Fruit fly (Drosophila melanogaster) whole organism, embryonic: ENCODE results near the gene CG2839.

ENCODE experiments used
- B-H1 ChIP-seq: fragments of 200-800 bp; sonication (Bioruptor generic); IDR thresholded peaks from 3 replicates; pipeline ENCODE4 v1.3.6; 2022; ENCODE audit warnings: missing biosample characterization, missing genetic modification characterization
- B-H2 ChIP-seq: fragments of 200-800 bp; sonication (Bioruptor generic); optimal IDR thresholded peaks from 2 replicates; lab custom pipeline; 2018; ENCODE audit warnings: missing biosample characterization, mild to moderate bottlenecking, missing genetic modification characterization
- Bteb2 ChIP-seq: fragments of 200-800 bp; sonication (Bioruptor generic); optimal IDR thresholded peaks from 2 replicates; lab custom pipeline; 2016; ENCODE audit warnings: missing biosample characterization, missing genetic modification characterization
- CG10543 ChIP-seq: fragments of 200-800 bp; sonication (Bioruptor generic); optimal IDR thresholded peaks from 3 replicates; lab custom pipeline; 2017; ENCODE audit warnings: missing biosample characterization, mild to moderate bottlenecking, missing genetic modification characterization, moderate library complexity
- CG11093 ChIP-seq: fragments of 200-800 bp; sonication (Bioruptor generic); IDR thresholded peaks from 3 replicates; pipeline ENCODE4 v1.3.6; 2022; ENCODE audit warnings: missing biosample characterization, missing genetic modification characterization
- CG11247 ChIP-seq: fragments of 200-800 bp; sonication (Bioruptor generic); IDR thresholded peaks from 2 replicates; pipeline ENCODE4 v1.3.6; 2022; ENCODE audit warnings: missing biosample characterization, missing genetic modification characterization
- CG12071 ChIP-seq: fragments of 200-800 bp; sonication (Bioruptor generic); optimal IDR thresholded peaks from 3 replicates; lab custom pipeline; 2018; ENCODE audit warnings: missing biosample characterization, mild to moderate bottlenecking, missing genetic modification characterization
- CG15514 ChIP-seq: fragments of 200-800 bp; sonication (Bioruptor generic); optimal IDR thresholded peaks from 3 replicates; lab custom pipeline; 2017; ENCODE audit warnings: missing biosample characterization, missing genetic modification characterization, mild to moderate bottlenecking, moderate library complexity, missing genetic modification reagents
- CG15696 ChIP-seq: fragments of 200-800 bp; sonication (Bioruptor generic); optimal IDR thresholded peaks from 2 replicates; lab custom pipeline; 2019; ENCODE audit warnings: missing biosample characterization, mild to moderate bottlenecking, missing genetic modification characterization, moderate library complexity
- CG16863 ChIP-seq: fragments of 200-800 bp; sonication (Bioruptor generic); optimal IDR thresholded peaks from 3 replicates; lab custom pipeline; 2016; ENCODE audit warnings: missing biosample characterization, missing genetic modification characterization
- CG17186 ChIP-seq: fragments of 200-800 bp; sonication (Bioruptor generic); optimal IDR thresholded peaks from 3 replicates; lab custom pipeline; 2017; ENCODE audit warnings: missing biosample characterization, missing genetic modification reagents, missing genetic modification characterization
- CG18011 ChIP-seq: fragments of 200-800 bp; sonication (Bioruptor generic); optimal IDR thresholded peaks from 2 replicates; lab custom pipeline; 2017; ENCODE audit warnings: missing biosample characterization, missing genetic modification characterization, mild to moderate bottlenecking, moderate library complexity, missing genotype
- CG18262 ChIP-seq: fragments of 200-800 bp; optimal IDR thresholded peaks from 3 replicates; lab custom pipeline; 2019; ENCODE audit warnings: missing biosample characterization, mild to moderate bottlenecking, missing genetic modification characterization, moderate library complexity
- CG1832 ChIP-seq: fragments of 200-800 bp; sonication (Bioruptor generic); optimal IDR thresholded peaks from 2 replicates; lab custom pipeline; 2017; ENCODE audit warnings: missing biosample characterization, mild to moderate bottlenecking, missing genetic modification characterization, inconsistent platforms
- CG31224 ChIP-seq: fragments of 200-800 bp; sonication (Bioruptor generic); IDR thresholded peaks from 2 replicates; pipeline ENCODE4 v1.3.6; 2022; ENCODE audit warnings: missing biosample characterization, missing genetic modification characterization
- CG33213 ChIP-seq: fragments of 200-800 bp; sonication (Bioruptor generic); optimal IDR thresholded peaks from 3 replicates; lab custom pipeline; 2016; ENCODE audit warnings: missing biosample characterization, missing genetic modification characterization
- CG43689 ChIP-seq: fragments of 200-800 bp; sonication (Bioruptor generic); IDR thresholded peaks from 2 replicates; pipeline ENCODE4 v1.3.6; 2022; ENCODE audit warnings: missing biosample characterization, missing genetic modification characterization
- CG4820 ChIP-seq: fragments of 200-800 bp; sonication (Bioruptor generic); optimal IDR thresholded peaks from 3 replicates; lab custom pipeline; 2016; ENCODE audit warnings: missing biosample characterization, missing genetic modification characterization
- CG5180 ChIP-seq: fragments of 200-800 bp; sonication (Bioruptor generic); optimal IDR thresholded peaks from 3 replicates; lab custom pipeline; 2017; ENCODE audit warnings: missing biosample characterization, missing genetic modification characterization, mild to moderate bottlenecking, moderate library complexity, missing genetic modification reagents
- CG6689 ChIP-seq: fragments of 200-800 bp; sonication (Bioruptor generic); IDR thresholded peaks from 2 replicates; pipeline ENCODE4 v1.3.6; 2022; ENCODE audit warnings: missing biosample characterization, missing genetic modification characterization
- CG9215 ChIP-seq: fragments of 200-800 bp; sonication (Bioruptor generic); IDR thresholded peaks from 2 replicates; pipeline ENCODE4 v1.3.6; 2022; ENCODE audit warnings: missing biosample characterization, missing genetic modification characterization
- CG9609 ChIP-seq: fragments of 200-800 bp; sonication (Bioruptor generic); optimal IDR thresholded peaks from 3 replicates; lab custom pipeline; 2016; ENCODE audit warnings: missing biosample characterization, missing genetic modification characterization
- Dad ChIP-seq: fragments of 200-800 bp; sonication (Bioruptor generic); optimal IDR thresholded peaks from 3 replicates; lab custom pipeline; 2016; ENCODE audit warnings: missing biosample characterization, missing genetic modification characterization
- Deaf1 ChIP-seq: fragments of 200-800 bp; optimal IDR thresholded peaks from 3 replicates; lab custom pipeline; 2019; ENCODE audit warnings: missing biosample characterization, mild to moderate bottlenecking, missing genetic modification characterization, moderate library complexity
- Dip3 ChIP-seq: fragments of 200-800 bp; sonication (Bioruptor generic); optimal IDR thresholded peaks from 3 replicates; lab custom pipeline; 2016; ENCODE audit warnings: missing biosample characterization, missing genetic modification characterization
- Drgx ChIP-seq: fragments of 200-800 bp; sonication (Bioruptor generic); IDR thresholded peaks from 2 replicates; pipeline ENCODE4 v1.3.6; 2022; ENCODE audit warnings: missing biosample characterization, missing genetic modification characterization
- ERR ChIP-seq: fragments of 200-800 bp; sonication (Bioruptor generic); optimal IDR thresholded peaks from 2 replicates; lab custom pipeline; 2016; ENCODE audit warnings: missing biosample characterization, missing genetic modification characterization
- Elba2 ChIP-seq: fragments of 200-800 bp; sonication (Bioruptor generic); optimal IDR thresholded peaks from 3 replicates; lab custom pipeline; 2016; ENCODE audit warnings: missing biosample characterization, missing genetic modification characterization
- HLH54F ChIP-seq: fragments of 200-800 bp; sonication (Bioruptor generic); optimal IDR thresholded peaks from 3 replicates; lab custom pipeline; 2016; ENCODE audit warnings: missing biosample characterization, missing genetic modification characterization
- Hmx ChIP-seq: fragments of 200-800 bp; sonication (Bioruptor generic); optimal IDR thresholded peaks from 2 replicates; lab custom pipeline; 2016; ENCODE audit warnings: missing biosample characterization, missing genetic modification characterization
- Hr3 ChIP-seq: fragments of 200-800 bp; sonication (Bioruptor generic); optimal IDR thresholded peaks from 3 replicates; lab custom pipeline; 2016; ENCODE audit warnings: missing biosample characterization, missing genetic modification characterization
- Jarid2 ChIP-seq: fragments of 200-800 bp; sonication (Bioruptor generic); optimal IDR thresholded peaks from 3 replicates; lab custom pipeline; 2017; ENCODE audit warnings: mild to moderate bottlenecking, missing biosample characterization, missing genetic modification reagents, missing genetic modification characterization
- Mad ChIP-seq: fragments of 200-800 bp; sonication (Bioruptor generic); optimal IDR thresholded peaks from 2 replicates; lab custom pipeline; 2016; ENCODE audit warnings: missing biosample characterization, missing genetic modification characterization
- Mes4 ChIP-seq: fragments of 200-800 bp; sonication (Bioruptor generic); optimal IDR thresholded peaks from 2 replicates; lab custom pipeline; 2016; ENCODE audit warnings: missing biosample characterization, missing genetic modification characterization
- Side ChIP-seq: fragments of 200-800 bp; sonication (Bioruptor generic); optimal IDR thresholded peaks from 2 replicates; lab custom pipeline; 2016; ENCODE audit warnings: missing biosample characterization, missing genetic modification characterization
- Tbp ChIP-seq: fragments of >200 bp; optimal IDR thresholded peaks from 2 replicates; lab custom pipeline; 2018; ENCODE audit warnings: missing biosample characterization, missing genetic modification characterization
- YL-1 ChIP-seq: fragments of 200-800 bp; sonication (Bioruptor generic); optimal IDR thresholded peaks from 3 replicates; lab custom pipeline; 2017; ENCODE audit warnings: missing biosample characterization, mild to moderate bottlenecking, missing genetic modification characterization
- amos ChIP-seq: fragments of 200-800 bp; sonication (Bioruptor generic); IDR thresholded peaks from 2 replicates; pipeline ENCODE4 v1.3.6; 2022; ENCODE audit warnings: missing biosample characterization, missing genetic modification characterization; ENCODE audit not compliant: partially characterized antibody
- croc ChIP-seq: fragments of 200-800 bp; sonication (Bioruptor generic); conservative IDR thresholded peaks from 3 replicates; pipeline ENCODE4 v1.3.6; 2022; ENCODE audit warnings: missing biosample characterization, missing genetic modification characterization
- disco-r ChIP-seq: fragments of 200-800 bp; sonication (Bioruptor generic); optimal IDR thresholded peaks from 2 replicates; lab custom pipeline; 2016; ENCODE audit warnings: missing biosample characterization, missing genetic modification characterization
- gcm2 ChIP-seq: fragments of 200-800 bp; sonication (Bioruptor generic); optimal IDR thresholded peaks from 2 replicates; lab custom pipeline; 2016; ENCODE audit warnings: missing biosample characterization, missing genetic modification characterization
- gem ChIP-seq: fragments of 200-800 bp; sonication (Bioruptor generic); optimal IDR thresholded peaks from 2 replicates; lab custom pipeline; 2019; ENCODE audit warnings: missing biosample characterization, mild to moderate bottlenecking, missing genetic modification characterization, moderate library complexity
- grn ChIP-seq: fragments of 200-800 bp; sonication (Bioruptor generic); optimal IDR thresholded peaks from 3 replicates; lab custom pipeline; 2017; ENCODE audit warnings: missing biosample characterization, missing genetic modification characterization
- ham ChIP-seq: fragments of 200-800 bp; sonication (Bioruptor generic); IDR thresholded peaks from 2 replicates; pipeline ENCODE4 v1.3.6; 2022; ENCODE audit warnings: missing biosample characterization, missing genetic modification characterization
- knrl ChIP-seq: fragments of 200-800 bp; sonication (Bioruptor generic); IDR thresholded peaks from 3 replicates; pipeline ENCODE4 v1.3.6; 2022; ENCODE audit warnings: missing biosample characterization, missing genetic modification characterization; ENCODE audit not compliant: partially characterized antibody
- lilli ChIP-seq: fragments of 200-800 bp; sonication (Bioruptor generic); optimal IDR thresholded peaks from 3 replicates; lab custom pipeline; 2016; ENCODE audit warnings: missing biosample characterization, missing genetic modification characterization
- nerfin-2 ChIP-seq: fragments of 200-800 bp; sonication (Bioruptor generic); IDR thresholded peaks from 2 replicates; pipeline ENCODE4 v1.3.6; 2022; ENCODE audit warnings: missing biosample characterization, missing genetic modification characterization; ENCODE audit not compliant: partially characterized antibody
- prd ChIP-seq, 3 experiments: fragments of >200 bp in 2 of 3; fragments of 200-800 bp in 1 of 3; sonication (Bioruptor generic) in 1 of 3; optimal IDR thresholded peaks in 2 of 3; IDR thresholded peaks in 1 of 3; 2 replicates in 2 of 3; 3 replicates in 1 of 3; pipeline versions ENCODE4 v1.3.6 to Lab custom; 2017 to 2022; ENCODE audit warnings: missing biosample characterization in 1 of 3, missing genetic modification characterization in 1 of 3
- pros ChIP-seq: fragments of 200-800 bp; sonication (Bioruptor generic); optimal IDR thresholded peaks from 3 replicates; lab custom pipeline; 2019; ENCODE audit warnings: missing biosample characterization, mild to moderate bottlenecking, missing genetic modification characterization, moderate library complexity
- sc ChIP-seq, 3 experiments: fragments of >200 bp in 2 of 3; fragments of 200-800 bp in 1 of 3; sonication (Bioruptor generic) in 1 of 3; optimal IDR thresholded peaks; 2 replicates in 2 of 3; 3 replicates in 1 of 3; lab custom pipeline; 2017; ENCODE audit warnings: mild to moderate bottlenecking in 1 of 3, missing biosample characterization in 1 of 3, missing genetic modification characterization in 1 of 3, missing genetic modification reagents in 1 of 3
- shn ChIP-seq: fragments of 200-800 bp; sonication (Bioruptor generic); optimal IDR thresholded peaks from 3 replicates; lab custom pipeline; 2016; ENCODE audit warnings: missing biosample characterization, missing genetic modification characterization

CG2839 gene

dm6 chr2L:606165-606564 lies 19.3 kb upstream of the CG2839 start (continued):
- TF ChIP-seq ERR (GFP tag; lab: Kevin White, UChicago): no peak
- TF ChIP-seq Side (GFP tag; lab: Kevin White, UChicago): no peak
- TF ChIP-seq Tbp (GFP tag; lab: Kevin White, UChicago): no peak
- no peak for TF ChIP-seq CG33213 (GFP tag; lab: Kevin White, UChicago)
- TF ChIP-seq knrl (GFP tag; lab: Robert Waterston, UW): no peak
- TF ChIP-seq shn: peak; percentile 12
- peak; percentile 31; the same call in 1 of the 3 replicates for TF ChIP-seq croc (GFP tag; lab: Robert Waterston, UW)
- no peak for TF ChIP-seq Deaf1 (tag; lab: Kevin White, UChicago)
- TF ChIP-seq Mes4 (GFP tag; lab: Kevin White, UChicago): peak; percentile 5
- no peak for TF ChIP-seq CG5180 (GFP tag; lab: Kevin White, UChicago)
- no peak for TF ChIP-seq HLH54F
- no peak for TF ChIP-seq grn
- TF ChIP-seq Hmx: no peak
- TF ChIP-seq CG10543: no peak
- TF ChIP-seq Dad: no peak
- TF ChIP-seq B-H2: no peak
- TF ChIP-seq gcm2 (GFP tag; lab: Kevin White, UChicago): no peak
- TF ChIP-seq CG15696 (tag; lab: Kevin White, UChicago): peak; percentile 70
- no peak for TF ChIP-seq CG18011 (GFP tag; lab: Kevin White, UChicago)
- TF ChIP-seq CG11093: no peak
- TF ChIP-seq ham: no peak
- TF ChIP-seq CG12071 (GFP tag; lab: Kevin White, UChicago): no peak
- no peak for TF ChIP-seq CG17186 (GFP tag; lab: Kevin White, UChicago)
- TF ChIP-seq amos (GFP tag; lab: Robert Waterston, UW): no peak
- no peak for TF ChIP-seq disco-r (GFP tag; lab: Kevin White, UChicago)
- no peak for TF ChIP-seq sc (optimal IDR thresholded peaks at IDR 0.05; lab: Kevin White, UChicago)
- peak; percentile 41 for TF ChIP-seq sc (GFP tag; optimal IDR thresholded peaks at IDR 0.05; lab: Kevin White, UChicago)
- no peak for TF ChIP-seq CG1832 (GFP tag; lab: Kevin White, UChicago)
- TF ChIP-seq B-H1 (GFP tag; lab: Robert Waterston, UW): no peak
- no peak for TF ChIP-seq nerfin-2 (GFP tag; lab: Robert Waterston, UW)
- peak; percentile 60 for TF ChIP-seq CG18262 (tag; lab: Kevin White, UChicago)
- TF ChIP-seq pros: no peak
- TF ChIP-seq CG11247 (GFP tag; lab: Robert Waterston, UW): no peak
- peak; percentile 11 for TF ChIP-seq Elba2 (GFP tag; lab: Kevin White, UChicago)
- TF ChIP-seq CG15514 (GFP tag; lab: Kevin White, UChicago): no peak
- no peak for TF ChIP-seq CG31224 (GFP tag; lab: Robert Waterston, UW)
- TF ChIP-seq CG16863 (GFP tag; lab: Kevin White, UChicago): no peak
- no peak for TF ChIP-seq Jarid2 (GFP tag; lab: Kevin White, UChicago)
- no peak for TF ChIP-seq Mad (GFP tag; lab: Kevin White, UChicago)
- TF ChIP-seq prd (optimal IDR thresholded peaks at IDR 0.05; lab: Kevin White, UChicago): no peak
- peak; percentile 89 for TF ChIP-seq prd (GFP tag; IDR thresholded peaks at IDR 0.05; lab: Robert Waterston, UW)
- TF ChIP-seq CG43689 (GFP tag; lab: Robert Waterston, UW): no peak
- peak; percentile 14 for TF ChIP-seq CG9609 (GFP tag; lab: Kevin White, UChicago)
- TF ChIP-seq CG6689: peak; percentile 42; the same call in 1 of the 2 replicates
- no peak for TF ChIP-seq YL-1
- no peak for TF ChIP-seq Bteb2 (GFP tag; lab: Kevin White, UChicago)
- TF ChIP-seq CG9215 (GFP tag; lab: Robert Waterston, UW): no peak
- no peak for TF ChIP-seq Dip3 (GFP tag; lab: Kevin White, UChicago)
- no peak for TF ChIP-seq lilli (GFP tag; lab: Kevin White, UChicago)
- peak; percentile 12 for TF ChIP-seq Hr3
- TF ChIP-seq gem (tag; lab: Kevin White, UChicago): peak; percentile 67
- TF ChIP-seq CG4820 (GFP tag; lab: Kevin White, UChicago): peak; percentile 5
- TF ChIP-seq Drgx (GFP tag; lab: Robert Waterston, UW): peak; percentile 92
